Worm (Caenorhabditis elegans) whole organism, L3 larva: ENCODE measurements around the gene dhs-6.

Source experiments
- ama-1 ChIP-seq: fragments of 150-350 bp; optimal IDR thresholded peaks from 2 replicates; lab custom pipeline; 2018
- ceh-16 ChIP-seq: sonication (generic microtip); optimal IDR thresholded peaks from 2 replicates; lab custom pipeline; 2017; ENCODE audit warnings: missing biosample characterization, missing genetic modification characterization
- ceh-9 ChIP-seq: sonication (generic microtip); optimal IDR thresholded peaks from 2 replicates; lab custom pipeline; 2018; ENCODE audit warnings: missing biosample characterization, missing genetic modification characterization
- fkh-10 ChIP-seq: sonication (generic microtip); optimal IDR thresholded peaks from 2 replicates; lab custom pipeline; 2017; ENCODE audit warnings: missing biosample characterization, missing genetic modification reagents, missing genetic modification characterization
- jun-1 ChIP-seq: fragments of 150-350 bp; optimal IDR thresholded peaks from 2 replicates; lab custom pipeline; 2014; ENCODE audit warnings: missing biosample characterization, missing genetic modification reagents, missing genetic modification characterization
- lsy-12 ChIP-seq: sonication (generic microtip); optimal IDR thresholded peaks from 2 replicates; lab custom pipeline; 2016; ENCODE audit warnings: mild to moderate bottlenecking, missing genetic modification characterization, missing compliant biosample characterization
- nhr-11 ChIP-seq: fragments of 150-350 bp; optimal IDR thresholded peaks from 2 replicates; lab custom pipeline; 2014; ENCODE audit warnings: missing biosample characterization, missing genetic modification characterization
- nhr-12 ChIP-seq: fragments of 150-350 bp; optimal IDR thresholded peaks from 2 replicates; lab custom pipeline; 2014; ENCODE audit warnings: missing biosample characterization, missing genetic modification characterization
- nhr-28 ChIP-seq: fragments of 150-350 bp; optimal IDR thresholded peaks from 2 replicates; lab custom pipeline; 2014; ENCODE audit warnings: missing biosample characterization, missing genetic modification characterization
- skn-1 ChIP-seq: fragments of 150-350 bp; optimal IDR thresholded peaks from 2 replicates; lab custom pipeline; 2014; ENCODE audit warnings: missing biosample characterization, missing genetic modification characterization
- unc-39 ChIP-seq: sonication (generic microtip); optimal IDR thresholded peaks from 4 replicates; lab custom pipeline; 2017; ENCODE audit warnings: missing biosample characterization, missing genetic modification characterization
- zag-1 ChIP-seq: fragments of 150-350 bp; optimal IDR thresholded peaks from 2 replicates; lab custom pipeline; 2014; ENCODE audit warnings: missing biosample characterization, missing genetic modification characterization
- ztf-11 ChIP-seq: fragments of 150-350 bp; optimal IDR thresholded peaks from 2 replicates; lab custom pipeline; 2014; ENCODE audit warnings: missing biosample characterization, missing genetic modification characterization

DNA sequence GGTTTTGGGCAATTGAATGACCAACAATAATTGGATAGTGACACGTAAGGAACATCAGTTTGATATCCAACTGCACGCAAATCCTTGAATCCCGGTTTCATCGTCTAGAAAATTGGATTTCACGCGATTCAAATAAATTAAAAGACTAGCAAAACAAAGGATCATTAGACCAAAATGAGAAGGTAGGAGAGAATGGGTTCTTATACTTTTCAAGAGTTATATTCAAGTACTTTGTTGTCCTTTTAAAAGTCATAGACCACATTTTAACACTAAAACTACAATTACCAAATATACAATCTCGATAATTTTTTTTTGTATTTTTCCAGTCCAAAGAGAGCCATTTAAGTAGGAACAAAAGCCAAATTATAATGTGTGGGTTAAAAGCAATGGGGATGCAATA, 36.8 kb downstream of the dhs-6 start, which contains the start of gene T25E4.2:
- TF ChIP-seq ztf-11 (no peak), jun-1 (tag; lab: Kevin White, UChicago) (no peak), ama-1 (lab: Kevin White, UChicago) (no peak), nhr-12 (tag; lab: Kevin White, UChicago) (no peak), ceh-16 (tag; lab: Kevin White, UChicago) (no peak), nhr-11 (tag; lab: Kevin White, UChicago) (no peak), lsy-12 (tag; lab: Kevin White, UChicago) (no peak), skn-1 (tag; lab: Kevin White, UChicago) (no peak), ceh-9 (tag; lab: Kevin White, UChicago) (no peak), zag-1 (tag; lab: Kevin White, UChicago) (no peak), unc-39 (no peak), nhr-28 (tag; lab: Kevin White, UChicago) (no peak), fkh-10 (GFP tag; lab: Kevin White, UChicago) (no peak)
